Fruit fly (Drosophila melanogaster): ENCODE measurements around the gene kipf.

The kipf gene

dm6 chr3R:7913139-7913538 is 512 bp upstream of the kipf start, which contains the start of gene Rfk (continued):
- TF ChIP-seq lab (GFP tag; optimal IDR thresholded peaks at IDR 0.05) (no peak), CG17359 (tag; optimal IDR thresholded peaks at IDR 0.05) (peak; percentile 26), Hr51 (GFP tag; optimal IDR thresholded peaks at IDR 0.05) (no peak), shn (GFP tag; optimal IDR thresholded peaks at IDR 0.05) (no peak), NfI (GFP tag; optimal IDR thresholded peaks at IDR 0.05) (no peak), hb (GFP tag; IDR thresholded peaks at IDR 0.05; ENCODE audit: partially characterized antibody) (no peak), CG1024 (GFP tag; IDR thresholded peaks at IDR 0.05) (no peak), fu2 (GFP tag; optimal IDR thresholded peaks at IDR 0.05) (no peak), zfh1 (GFP tag; IDR thresholded peaks at IDR 0.05) (no peak), Tbp (GFP tag; optimal IDR thresholded peaks at IDR 0.05) (no peak), Optix (GFP tag; IDR thresholded peaks at IDR 0.05) (no peak), CG5953 (GFP tag; IDR thresholded peaks at IDR 0.05) (no peak), CG2129 (GFP tag; IDR thresholded peaks at IDR 0.05; ENCODE audit: partially characterized antibody) (no peak), CG1792 (GFP tag; optimal IDR thresholded peaks at IDR 0.05) (no peak), CG13624 (GFP tag; optimal IDR thresholded peaks at IDR 0.05) (no peak), CG11560 (tag; IDR thresholded peaks at IDR 0.05) (no peak), slbo (GFP tag; IDR thresholded peaks at IDR 0.05) (peak; percentile 21; the same call in 1 of the 2 replicates), CG6654 (GFP tag; optimal IDR thresholded peaks at IDR 0.05) (no peak), Hand (GFP tag; optimal IDR thresholded peaks at IDR 0.05) (no peak), HHEX (GFP tag; optimal IDR thresholded peaks at IDR 0.05) (no peak), pzg (GFP tag; optimal IDR thresholded peaks at IDR 0.05) (peak; percentile 55), hkb (optimal IDR thresholded peaks at IDR 0.05) (no peak), hkb (GFP tag; IDR thresholded peaks at IDR 0.05) (peak; percentile 26; the same call in 1 of the 2 replicates), ara (GFP tag; IDR thresholded peaks at IDR 0.05) (no peak), E2f2 (GFP tag; IDR thresholded peaks at IDR 0.05) (peak; percentile 63), kah (GFP tag; optimal IDR thresholded peaks at IDR 0.05) (no peak), Opbp (GFP tag; IDR thresholded peaks at IDR 0.05; ENCODE audit: partially characterized antibody) (no peak), gro (GFP tag; optimal IDR thresholded peaks at IDR 0.05) (no peak), CG7372 (GFP tag; IDR thresholded peaks at IDR 0.05) (no peak), CG17802 (tag; optimal IDR thresholded peaks at IDR 0.05) (no peak), oc (tag; optimal IDR thresholded peaks at IDR 0.05) (no peak), fd64A (GFP tag; optimal IDR thresholded peaks at IDR 0.05) (no peak), unpg (GFP tag; optimal IDR thresholded peaks at IDR 0.05) (no peak), sens-2 (GFP tag; IDR thresholded peaks at IDR 0.05) (no peak), fd3F (GFP tag; optimal IDR thresholded peaks at IDR 0.05) (no peak), CG34422 (GFP tag; IDR thresholded peaks at IDR 0.05) (peak; percentile 44; the same call in 1 of the 3 replicates), fd96Cb (tag; optimal IDR thresholded peaks at IDR 0.05) (no peak), CG6689 (GFP tag; IDR thresholded peaks at IDR 0.05) (no peak), ase (GFP tag; IDR thresholded peaks at IDR 0.05) (no peak), mam (GFP tag; optimal IDR thresholded peaks at IDR 0.05) (no peak), Spps (tag; optimal IDR thresholded peaks at IDR 0.05) (no peak), CG34376 (GFP tag; optimal IDR thresholded peaks at IDR 0.05) (peak; percentile 12), HLH54F (GFP tag; optimal IDR thresholded peaks at IDR 0.05) (no peak), run (tag; optimal IDR thresholded peaks at IDR 0.05) (no peak), Lpt (GFP tag; optimal IDR thresholded peaks at IDR 0.05) (no peak), CG13894 (tag; optimal IDR thresholded peaks at IDR 0.05) (no peak), CG10147 (GFP tag; optimal IDR thresholded peaks at IDR 0.05) (no peak), CG9609 (GFP tag; optimal IDR thresholded peaks at IDR 0.05) (no peak), CG10274 (GFP tag; optimal IDR thresholded peaks at IDR 0.05) (no peak), CrebB (tag; optimal IDR thresholded peaks at IDR 0.05) (no peak), CG2678 (tag; optimal IDR thresholded peaks at IDR 0.05) (no peak), PHDP (tag; optimal IDR thresholded peaks at IDR 0.05) (no peak)
